Worm (Caenorhabditis elegans): ENCODE data around the gene nhr-8.

- no peak for TF ChIP-seq dao-5 (tag; optimal IDR thresholded peaks at IDR 0.05)
- TF ChIP-seq W03F9.2 (tag; optimal IDR thresholded peaks at IDR 0.05) = no peak
- no peak for TF ChIP-seq him-1 (tag; optimal IDR thresholded peaks at IDR 0.05)
Measured at ce11 chrIV:7734173-7734572, 23.4 kb downstream of the nhr-8 start.
